Worm (Caenorhabditis elegans): ENCODE results near the gene gpd-1.

The gpd-1 gene

DNA sequence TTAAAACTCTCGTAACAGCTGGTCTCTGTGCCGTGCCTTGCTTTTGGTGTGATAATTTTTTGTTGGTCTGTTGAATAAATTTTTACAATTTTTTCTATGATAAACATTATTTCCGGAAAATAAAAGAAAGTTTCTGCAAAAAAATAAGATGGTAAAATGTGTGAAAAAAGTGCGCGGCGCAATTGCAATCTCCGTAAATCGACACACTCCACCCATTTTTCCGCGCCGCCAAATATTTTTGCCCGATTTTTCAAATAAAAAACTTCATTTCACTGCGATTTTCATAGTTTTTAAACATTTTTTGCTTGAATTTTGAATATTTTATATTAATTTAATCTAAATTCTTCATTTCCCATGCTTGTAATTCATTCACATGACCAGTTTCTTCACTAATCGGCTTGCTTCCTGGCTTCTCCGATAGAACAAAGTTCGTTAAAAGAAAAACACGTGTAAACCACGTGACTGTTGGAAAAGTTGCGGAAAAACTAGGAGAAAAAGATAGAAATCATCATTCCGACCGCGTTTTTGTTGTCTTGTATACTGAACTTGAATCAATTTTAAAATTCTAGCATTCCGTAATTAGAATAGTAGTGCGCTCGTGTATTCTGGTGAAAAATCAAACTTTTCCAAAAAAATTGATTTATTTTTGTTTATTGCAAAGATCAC, 5.8 kb upstream of the gpd-1 start:
- TF ChIP-seq ref-1 (GFP tag; conservative IDR thresholded peaks at IDR 0.05) (0 out of 2 replicates have a peak, but pooled peaks have one; percentile 17), cog-1 (tag; optimal IDR thresholded peaks at IDR 0.05) (peak; percentile 35), ztf-23 (GFP tag; IDR thresholded peaks at IDR 0.05) (peak; percentile 67; the same call in 1 of the 2 replicates), flt-1 (GFP tag; IDR thresholded peaks at IDR 0.05) (peak; percentile 77), T22C8.4 (GFP tag; IDR thresholded peaks at IDR 0.05) (no peak), tab-1 (GFP tag; IDR thresholded peaks at IDR 0.05) (peak; percentile 58; the same call in 1 of the 2 replicates), klf-2 (GFP tag; conservative IDR thresholded peaks at IDR 0.05) (0 out of 2 replicates have a peak, but pooled peaks have one; percentile 30), ztf-29 (GFP tag; IDR thresholded peaks at IDR 0.05) (no peak), med-1 (GFP tag; optimal IDR thresholded peaks at IDR 0.05; ENCODE audit: insufficient read depth) (peak; percentile 60)

- TF ChIP-seq ztf-23 (GFP tag; IDR thresholded peaks at IDR 0.05), result no peak
- no peak for TF ChIP-seq T22C8.4 (GFP tag; IDR thresholded peaks at IDR 0.05)
Observed at ce11 chrII:10389038-10389437, 4.9 kb upstream of the gpd-1 start.

- TF ChIP-seq ztf-29 (GFP tag; IDR thresholded peaks at IDR 0.05), result no peak
- TF ChIP-seq ref-1 (GFP tag; conservative IDR thresholded peaks at IDR 0.05), result no peak
- no peak for TF ChIP-seq T22C8.4 (GFP tag; IDR thresholded peaks at IDR 0.05)
- no peak for TF ChIP-seq cog-1 (tag; optimal IDR thresholded peaks at IDR 0.05)
- no peak for TF ChIP-seq flt-1 (GFP tag; IDR thresholded peaks at IDR 0.05)
- no peak for TF ChIP-seq tab-1 (GFP tag; IDR thresholded peaks at IDR 0.05)
- no peak for TF ChIP-seq klf-2 (GFP tag; conservative IDR thresholded peaks at IDR 0.05)
- TF ChIP-seq ztf-23 (GFP tag; IDR thresholded peaks at IDR 0.05), result no peak
Observed at ce11 chrII:10389776-10390175, 4.2 kb upstream of the gpd-1 start.

ce11 chrII:10390250-10390821, 3.6 kb upstream of the gpd-1 start:
- no peak for TF ChIP-seq ztf-23 (GFP tag; IDR thresholded peaks at IDR 0.05)
- TF ChIP-seq tab-1 (GFP tag; IDR thresholded peaks at IDR 0.05), result no peak
- no peak for TF ChIP-seq T22C8.4 (GFP tag; IDR thresholded peaks at IDR 0.05)
- TF ChIP-seq flt-1 (GFP tag; IDR thresholded peaks at IDR 0.05), result no peak
- TF ChIP-seq ztf-29 (GFP tag; IDR thresholded peaks at IDR 0.05), result no peak
- no peak for TF ChIP-seq ref-1 (GFP tag; conservative IDR thresholded peaks at IDR 0.05)
- no peak for TF ChIP-seq cog-1 (tag; optimal IDR thresholded peaks at IDR 0.05)
- TF ChIP-seq klf-2 (GFP tag; conservative IDR thresholded peaks at IDR 0.05), result no peak
- TF ChIP-seq med-1 (GFP tag; optimal IDR thresholded peaks at IDR 0.05; ENCODE audit: insufficient read depth), result no peak

- no peak for TF ChIP-seq ztf-29 (GFP tag; IDR thresholded peaks at IDR 0.05)
- no peak for TF ChIP-seq cog-1 (tag; optimal IDR thresholded peaks at IDR 0.05)
Observed at ce11 chrII:10390854-10391253, 3.1 kb upstream of the gpd-1 start, which contains the start of the genes T09F3.2 and T09F3.7. TSS of gene T09F3.2 (plus strand) at chrII:10391154. TSS of gene T09F3.7 (plus strand) at chrII:10391168.

DNA sequence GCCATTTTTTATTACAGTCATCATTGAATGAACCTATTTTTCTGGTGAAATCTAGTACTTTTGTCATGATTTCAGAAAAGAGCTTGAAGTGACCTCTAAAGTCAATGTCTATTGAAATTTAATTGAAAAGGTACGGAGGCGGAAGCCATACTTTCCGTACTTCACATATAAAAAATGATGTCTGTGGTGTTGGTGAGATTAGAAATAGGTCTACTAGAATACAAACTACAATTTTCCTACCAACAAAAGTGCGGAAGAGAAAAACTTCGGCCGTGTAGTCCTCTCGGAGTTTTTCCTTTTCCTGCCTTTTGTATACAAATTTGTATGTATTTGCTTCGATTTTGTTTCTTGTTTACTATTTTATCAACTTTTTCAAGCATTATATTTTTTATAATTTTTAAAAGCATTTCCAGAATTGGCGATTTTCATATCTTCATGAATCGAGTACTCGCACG, 1.4 kb downstream of the gpd-1 start, which contains the start of gene T09F3.4:
TSS of gene T09F3.4 (plus strand) at position 405 of the 455 bp plus-strand sequence.
- TF ChIP-seq cog-1 (tag; optimal IDR thresholded peaks at IDR 0.05) (no peak), T22C8.4 (GFP tag; IDR thresholded peaks at IDR 0.05) (no peak), ztf-23 (GFP tag; IDR thresholded peaks at IDR 0.05) (no peak), klf-2 (GFP tag; conservative IDR thresholded peaks at IDR 0.05) (no peak), ref-1 (GFP tag; conservative IDR thresholded peaks at IDR 0.05) (no peak), ztf-29 (GFP tag; IDR thresholded peaks at IDR 0.05) (no peak), med-1 (GFP tag; optimal IDR thresholded peaks at IDR 0.05; ENCODE audit: insufficient read depth) (no peak), flt-1 (GFP tag; IDR thresholded peaks at IDR 0.05) (no peak), tab-1 (GFP tag; IDR thresholded peaks at IDR 0.05) (no peak)

ce11 chrII:10396578-10396977, 2.6 kb downstream of the gpd-1 start, which contains the start of gene T09F3.5:
TSS of gene T09F3.5 (plus strand) at chrII:10396878.
- TF ChIP-seq cog-1 (tag; optimal IDR thresholded peaks at IDR 0.05) (no peak), med-1 (GFP tag; optimal IDR thresholded peaks at IDR 0.05; ENCODE audit: insufficient read depth) (no peak), T22C8.4 (GFP tag; IDR thresholded peaks at IDR 0.05) (no peak), ztf-29 (GFP tag; IDR thresholded peaks at IDR 0.05) (no peak), klf-2 (GFP tag; conservative IDR thresholded peaks at IDR 0.05) (no peak), flt-1 (GFP tag; IDR thresholded peaks at IDR 0.05) (no peak), ref-1 (GFP tag; conservative IDR thresholded peaks at IDR 0.05) (no peak)

- TF ChIP-seq T22C8.4 (GFP tag; IDR thresholded peaks at IDR 0.05) (no peak), klf-2 (GFP tag; conservative IDR thresholded peaks at IDR 0.05) (no peak), tab-1 (GFP tag; IDR thresholded peaks at IDR 0.05) (no peak), flt-1 (GFP tag; IDR thresholded peaks at IDR 0.05) (no peak), ztf-29 (GFP tag; IDR thresholded peaks at IDR 0.05) (no peak), med-1 (GFP tag; optimal IDR thresholded peaks at IDR 0.05; ENCODE audit: insufficient read depth) (no peak), ztf-23 (GFP tag; IDR thresholded peaks at IDR 0.05) (no peak)
Observed at ce11 chrII:10402991-10403390, 9.1 kb downstream of the gpd-1 start.

- no peak for TF ChIP-seq ztf-29 (GFP tag; IDR thresholded peaks at IDR 0.05)
- no peak for TF ChIP-seq T22C8.4 (GFP tag; IDR thresholded peaks at IDR 0.05)
- TF ChIP-seq flt-1 (GFP tag; IDR thresholded peaks at IDR 0.05), result no peak
- TF ChIP-seq klf-2 (GFP tag; conservative IDR thresholded peaks at IDR 0.05), result no peak
- TF ChIP-seq med-1 (GFP tag; optimal IDR thresholded peaks at IDR 0.05; ENCODE audit: insufficient read depth), result no peak
Observed at ce11 chrII:10410989-10411388, 17.1 kb downstream of the gpd-1 start, which contains the start of gene E04D5.5. TSS of gene E04D5.5 (plus strand) at chrII:10411289.

DNA sequence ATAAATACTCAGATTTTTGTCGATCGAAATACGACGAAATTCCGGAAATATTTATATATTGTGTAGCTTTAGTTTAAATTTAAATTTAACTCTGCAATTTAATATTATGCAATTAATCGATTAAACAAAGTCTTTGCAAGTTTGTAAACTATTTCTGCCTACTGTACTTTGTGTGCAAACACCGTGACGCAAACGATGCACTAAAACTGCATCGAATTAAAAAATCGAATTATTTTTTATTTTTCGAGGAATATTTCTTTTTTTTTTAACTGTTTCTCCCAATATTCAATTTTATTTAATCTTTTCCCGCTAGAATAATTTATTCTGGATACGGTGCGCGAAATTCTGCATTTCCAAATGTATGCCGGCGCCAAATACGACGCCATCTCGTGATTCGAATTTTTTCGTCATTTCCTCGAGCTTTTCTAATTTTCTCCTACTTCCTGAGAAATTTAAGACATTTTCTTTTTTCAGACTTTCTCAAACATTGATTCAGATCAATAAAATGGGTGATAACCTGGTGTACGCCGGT, 22.5 kb downstream of the gpd-1 start, which contains the start of gene eif-2A:
TSS of gene eif-2A (plus strand) at position 469 of the 532 bp plus-strand sequence.
- TF ChIP-seq med-1 (GFP tag; optimal IDR thresholded peaks at IDR 0.05; ENCODE audit: insufficient read depth), result no peak
- TF ChIP-seq klf-2 (GFP tag; conservative IDR thresholded peaks at IDR 0.05), result no peak
- no peak for TF ChIP-seq flt-1 (GFP tag; IDR thresholded peaks at IDR 0.05)
- TF ChIP-seq T22C8.4 (GFP tag; IDR thresholded peaks at IDR 0.05), result no peak
- no peak for TF ChIP-seq ztf-23 (GFP tag; IDR thresholded peaks at IDR 0.05)
- no peak for TF ChIP-seq tab-1 (GFP tag; IDR thresholded peaks at IDR 0.05)
- no peak for TF ChIP-seq cog-1 (tag; optimal IDR thresholded peaks at IDR 0.05)
- TF ChIP-seq ztf-29 (GFP tag; IDR thresholded peaks at IDR 0.05), result no peak
- TF ChIP-seq ref-1 (GFP tag; conservative IDR thresholded peaks at IDR 0.05), result no peak
